Fruit fly (Drosophila melanogaster) whole organism, embryonic: ENCODE measurements around the gene CG31157.

Experiments used
- Abd-B ChIP-seq: fragments of 200-800 bp; sonication (Bioruptor generic); optimal IDR thresholded peaks from 2 replicates; lab custom pipeline; 2018; ENCODE audit warnings: missing biosample characterization, mild to moderate bottlenecking, missing genetic modification characterization, moderate library complexity
- CG11085 ChIP-seq: fragments of 200-800 bp; sonication (Bioruptor generic); IDR thresholded peaks from 2 replicates; pipeline ENCODE4 v1.3.6; 2022; ENCODE audit warnings: missing biosample characterization, missing genetic modification characterization
- CG11456 ChIP-seq: fragments of 200-800 bp; sonication (Bioruptor generic); IDR thresholded peaks from 3 replicates; pipeline ENCODE4 v1.3.6; 2022; ENCODE audit warnings: missing biosample characterization, missing genetic modification characterization
- CG16863 ChIP-seq: fragments of 200-800 bp; sonication (Bioruptor generic); optimal IDR thresholded peaks from 3 replicates; lab custom pipeline; 2016; ENCODE audit warnings: missing biosample characterization, missing genetic modification characterization
- CG17829 ChIP-seq: fragments of 200-800 bp; optimal IDR thresholded peaks from 2 replicates; lab custom pipeline; 2019; ENCODE audit warnings: missing biosample characterization, mild to moderate bottlenecking, missing genetic modification characterization, moderate library complexity
- CG18476 ChIP-seq: fragments of 200-800 bp; sonication (Bioruptor generic); optimal IDR thresholded peaks from 2 replicates; lab custom pipeline; 2016; ENCODE audit warnings: missing biosample characterization, mild to moderate bottlenecking, missing genetic modification characterization
- CG8478 ChIP-seq: fragments of >200 bp; optimal IDR thresholded peaks from 2 replicates; lab custom pipeline; 2018
- Pdp1 ChIP-seq, 2 experiments: fragments of 200-800 bp; sonication (Bioruptor generic); optimal IDR thresholded peaks; 3 replicates each; lab custom pipeline; 2016; ENCODE audit warnings: missing biosample characterization in 2 of 2, missing genetic modification characterization in 2 of 2, mild to moderate bottlenecking in 1 of 2, moderate library complexity in 1 of 2
- dpn ChIP-seq, 2 experiments: fragments of 200-800 bp; sonication (Bioruptor generic); optimal IDR thresholded peaks; 3 replicates each; lab custom pipeline; 2016; ENCODE audit warnings: missing biosample characterization in 2 of 2, missing genetic modification characterization in 2 of 2
- h ChIP-seq: fragments of >200 bp; optimal IDR thresholded peaks from 2 replicates; lab custom pipeline; 2017
- kay ChIP-seq: fragments of 200-800 bp; sonication (Bioruptor generic); optimal IDR thresholded peaks from 2 replicates; lab custom pipeline; 2016; ENCODE audit warnings: missing biosample characterization, missing genetic modification characterization
- tio ChIP-seq: fragments of 200-800 bp; sonication (Bioruptor generic); optimal IDR thresholded peaks from 2 replicates; lab custom pipeline; 2017; ENCODE audit warnings: missing biosample characterization, missing genetic modification characterization, inconsistent platforms
- usp ChIP-seq: fragments of >200 bp; optimal IDR thresholded peaks from 2 replicates; lab custom pipeline; 2017; ENCODE audit warnings: missing biosample characterization, missing genetic modification characterization
- zf30C ChIP-seq: fragments of 200-800 bp; sonication (Bioruptor generic); optimal IDR thresholded peaks from 3 replicates; lab custom pipeline; 2018; ENCODE audit warnings: missing biosample characterization, mild to moderate bottlenecking, missing genetic modification characterization

dm6 chr3R:13012990-13013389 lies 34.5 kb upstream of the CG31157 start:
- TF ChIP-seq CG16863 (GFP tag; lab: Kevin White, UChicago), result no peak
- TF ChIP-seq CG18476 (GFP tag; lab: Kevin White, UChicago), result no peak
- TF ChIP-seq CG11456 (GFP tag; lab: Robert Waterston, UW), result no peak
- no peak for TF ChIP-seq usp (GFP tag; lab: Kevin White, UChicago)
- no peak for TF ChIP-seq zf30C (GFP tag; lab: Kevin White, UChicago)
- no peak for TF ChIP-seq Pdp1 (GFP tag; optimal IDR thresholded peaks at IDR 0.05; lab: Kevin White, UChicago)
- TF ChIP-seq CG11085 (GFP tag; lab: Robert Waterston, UW), result no peak
- TF ChIP-seq tio (GFP tag; lab: Kevin White, UChicago), result no peak
- no peak for TF ChIP-seq kay
- no peak for TF ChIP-seq Abd-B
- no peak for TF ChIP-seq dpn (GFP tag; optimal IDR thresholded peaks at IDR 0.05; lab: Kevin White, UChicago)
- no peak for TF ChIP-seq h (lab: Kevin White, UChicago)
- TF ChIP-seq CG17829, result no peak
- TF ChIP-seq CG8478 (lab: Kevin White, UChicago), result no peak
